Worm (Caenorhabditis elegans) whole organism, L2 larva: Measurements from ENCODE around the gene Y60A9.3.

Experiments used
- elt-3 ChIP-seq: sonication (generic microtip); optimal IDR thresholded peaks from 2 replicates; lab custom pipeline; 2017; ENCODE audit warnings: missing biosample characterization, missing genetic modification characterization
- lin-13 ChIP-seq: fragments of 150-350 bp; optimal IDR thresholded peaks from 2 replicates; lab custom pipeline; 2014; ENCODE audit warnings: missing biosample characterization, missing genetic modification reagents, missing genetic modification characterization
- nhr-11 ChIP-seq: fragments of 150-350 bp; optimal IDR thresholded peaks from 2 replicates; lab custom pipeline; 2014; ENCODE audit warnings: missing biosample characterization, missing genetic modification characterization

- TF ChIP-seq lin-13 (GFP tag; lab: Kevin White, UChicago), result no peak
- no peak for TF ChIP-seq nhr-11 (tag; lab: Kevin White, UChicago)
- no peak for TF ChIP-seq elt-3 (tag; lab: Kevin White, UChicago)
Measured at ce11 chrX:14338896-14339295, 44.2 kb upstream of the Y60A9.3 start.
